Worm (Caenorhabditis elegans) whole organism, L4 larva: Measurements from ENCODE around the gene dcr-1.

Experiments used
- T26A8.4 ChIP-seq: fragments of 200-800 bp; sonication (Bioruptor generic); IDR thresholded peaks from 2 replicates; pipeline ENCODE4 v1.3.6; 2022; ENCODE audit warnings: missing genetic modification characterization, missing compliant biosample characterization
- Y105C5A.15 ChIP-seq: fragments of 200-800 bp; sonication (Bioruptor generic); IDR thresholded peaks from 2 replicates; pipeline ENCODE4 v1.3.6; 2022; ENCODE audit warnings: missing genetic modification characterization, missing compliant biosample characterization
- ZK337.2 ChIP-seq: fragments of 200-800 bp; sonication (Bioruptor generic); IDR thresholded peaks from 2 replicates; pipeline ENCODE4 v1.3.6; 2022; ENCODE audit warnings: missing genetic modification reagents, missing genetic modification characterization, missing compliant biosample characterization
- ZK546.5 ChIP-seq, 2 experiments: sonication (generic microtip); optimal IDR thresholded peaks; 2 replicates each; lab custom pipeline; 2017; ENCODE audit warnings: missing biosample characterization in 2 of 2, missing genetic modification characterization in 2 of 2
- aha-1 ChIP-seq: fragments of 150-350 bp; peaks from one replicate; lab custom pipeline; 2014; ENCODE audit warnings: missing biosample characterization, missing genetic modification characterization
- aly-2 ChIP-seq: sonication (generic microtip); optimal IDR thresholded peaks from 2 replicates; lab custom pipeline; 2018; ENCODE audit warnings: missing biosample characterization, missing genetic modification characterization
- ama-1 ChIP-seq: fragments of 150-350 bp; optimal IDR thresholded peaks from 2 replicates; lab custom pipeline; 2014; ENCODE audit warnings: inconsistent platforms, mixed read lengths
- attf-4 ChIP-seq: sonication (generic microtip); optimal IDR thresholded peaks from 3 replicates; lab custom pipeline; 2017; ENCODE audit warnings: missing biosample characterization, missing genetic modification characterization
- ceh-28 ChIP-seq: fragments of 150-350 bp; optimal IDR thresholded peaks from 2 replicates; lab custom pipeline; 2014; ENCODE audit warnings: missing biosample characterization, missing genetic modification reagents, missing genetic modification characterization
- ceh-32 ChIP-seq: sonication (generic microtip); optimal IDR thresholded peaks from 2 replicates; lab custom pipeline; 2016; ENCODE audit warnings: mild to moderate bottlenecking, missing genetic modification characterization, missing compliant biosample characterization; ENCODE audit not compliant: poor library complexity
- ces-1 ChIP-seq: fragments of 150-350 bp; sonication (generic microtip); optimal IDR thresholded peaks from 4 replicates; lab custom pipeline; 2014; ENCODE audit warnings: missing biosample characterization, missing genetic modification reagents, missing genetic modification characterization
- daf-16 ChIP-seq, 3 experiments: sonication (generic microtip); optimal IDR thresholded peaks; 2 replicates each; lab custom pipeline; 2016 to 2017; ENCODE audit warnings: missing genetic modification characterization in 3 of 3, missing genetic modification reagents in 3 of 3, mild to moderate bottlenecking in 2 of 3, missing compliant biosample characterization in 2 of 3, missing biosample characterization in 1 of 3, moderate library complexity in 1 of 3
- dmd-6 ChIP-seq: fragments of 200-800 bp; sonication (Bioruptor generic); IDR thresholded peaks from 2 replicates; pipeline ENCODE4 v1.3.6; 2022; ENCODE audit warnings: missing genetic modification reagents, missing genetic modification characterization, missing compliant biosample characterization
- duxl-1 ChIP-seq: sonication (generic microtip); optimal IDR thresholded peaks from 2 replicates; lab custom pipeline; 2016; ENCODE audit warnings: mild to moderate bottlenecking, missing genetic modification characterization, moderate library complexity, missing compliant biosample characterization; ENCODE audit not compliant: poor library complexity
- egl-43 ChIP-seq: fragments of 200-800 bp; sonication (Bioruptor generic); IDR thresholded peaks from 2 replicates; pipeline ENCODE4 v1.3.6; 2022; ENCODE audit warnings: missing genetic modification reagents, missing genetic modification characterization, missing compliant biosample characterization
- gei-8 ChIP-seq: fragments of 200-800 bp; sonication (Bioruptor generic); optimal IDR thresholded peaks from 2 replicates; lab custom pipeline; 2018; ENCODE audit warnings: mild to moderate bottlenecking, missing genetic modification characterization, missing compliant biosample characterization
- hif-1 ChIP-seq, 2 experiments: sonication (generic microtip); optimal IDR thresholded peaks; 2 replicates each; lab custom pipeline; 2016 to 2017; ENCODE audit warnings: missing compliant biosample characterization in 2 of 2, missing genetic modification characterization in 2 of 2, missing genetic modification reagents in 2 of 2, missing genotype in 2 of 2, mild to moderate bottlenecking in 1 of 2
- hlh-11 ChIP-seq: fragments of 200-800 bp; sonication (Bioruptor generic); optimal IDR thresholded peaks from 2 replicates; lab custom pipeline; 2018; ENCODE audit warnings: mild to moderate bottlenecking, missing genetic modification characterization, missing compliant biosample characterization
- jun-1 ChIP-seq: fragments of 150-350 bp; optimal IDR thresholded peaks from 2 replicates; lab custom pipeline; 2014; ENCODE audit warnings: missing biosample characterization, missing genetic modification reagents, missing genetic modification characterization
- lin-1 ChIP-seq: fragments of 200-800 bp; sonication (Bioruptor generic); IDR thresholded peaks from 2 replicates; pipeline ENCODE4 v1.3.6; 2022; ENCODE audit warnings: missing genetic modification reagents, missing genetic modification characterization, missing compliant biosample characterization
- lin-29 ChIP-seq: fragments of 200-800 bp; sonication (Bioruptor generic); IDR thresholded peaks from 2 replicates; pipeline ENCODE4 v1.3.6; 2022; ENCODE audit warnings: missing genetic modification reagents, missing genetic modification characterization, missing compliant biosample characterization
- lsy-2 ChIP-seq, 2 experiments: fragments of 150-350 bp in 1 of 2; sonication (generic microtip) in 1 of 2; optimal IDR thresholded peaks; 2 replicates each; lab custom pipeline; 2014 to 2017; ENCODE audit warnings: missing biosample characterization in 2 of 2, missing genetic modification characterization in 2 of 2
- madf-5 ChIP-seq, 2 experiments: fragments of 200-800 bp; sonication (Bioruptor generic); IDR thresholded peaks; 2 replicates each; pipeline ENCODE4 v1.3.6; 2022; ENCODE audit warnings: missing compliant biosample characterization in 2 of 2, missing genetic modification characterization in 2 of 2
- mdl-1 ChIP-seq, 2 experiments: fragments of 150-350 bp in 1 of 2; sonication (generic microtip) in 1 of 2; optimal IDR thresholded peaks; 2 replicates each; lab custom pipeline; 2014 to 2017; ENCODE audit warnings: missing biosample characterization in 2 of 2, missing genetic modification characterization in 2 of 2
- nhr-10 ChIP-seq: fragments of 150-350 bp; optimal IDR thresholded peaks from 2 replicates; lab custom pipeline; 2014; ENCODE audit warnings: missing biosample characterization, missing genetic modification characterization
- nhr-237 ChIP-seq: sonication (generic microtip); optimal IDR thresholded peaks from 2 replicates; lab custom pipeline; 2017; ENCODE audit warnings: missing biosample characterization, missing genetic modification characterization
- nhr-28 ChIP-seq: fragments of 150-350 bp; optimal IDR thresholded peaks from 2 replicates; lab custom pipeline; 2014; ENCODE audit warnings: missing biosample characterization, missing genetic modification characterization
- nhr-42 ChIP-seq: fragments of 200-800 bp; sonication (Bioruptor generic); IDR thresholded peaks from 2 replicates; pipeline ENCODE4 v1.3.6; 2022; ENCODE audit warnings: missing genetic modification characterization, missing compliant biosample characterization
- nhr-6 ChIP-seq: fragments of 150-350 bp; optimal IDR thresholded peaks from 2 replicates; lab custom pipeline; 2014; ENCODE audit warnings: missing biosample characterization, missing genetic modification characterization
- nhr-76 ChIP-seq: fragments of 150-350 bp; optimal IDR thresholded peaks from 2 replicates; lab custom pipeline; 2014; ENCODE audit warnings: missing biosample characterization, missing genetic modification characterization
- pha-4 ChIP-seq, 2 experiments: fragments of 150-350 bp in 1 of 2; fragments of 200-800 bp in 1 of 2; sonication (Bioruptor generic) in 1 of 2; IDR thresholded peaks in 1 of 2; optimal IDR thresholded peaks in 1 of 2; 2 replicates each; pipeline versions ENCODE4 v1.3.6 to Lab custom; 2014 to 2022; ENCODE audit warnings: missing genetic modification characterization in 2 of 2, missing genetic modification reagents in 2 of 2, missing biosample characterization in 1 of 2, missing compliant biosample characterization in 1 of 2
- pqm-1 ChIP-seq: sonication (generic microtip); optimal IDR thresholded peaks from 2 replicates; lab custom pipeline; 2017; ENCODE audit warnings: missing biosample characterization, missing genetic modification characterization
- saeg-2 ChIP-seq: fragments of 200-800 bp; sonication (Bioruptor generic); IDR thresholded peaks from 2 replicates; pipeline ENCODE4 v1.3.6; 2022; ENCODE audit warnings: missing genetic modification reagents, missing genetic modification characterization, missing compliant biosample characterization
- skn-1 ChIP-seq: fragments of 150-350 bp; optimal IDR thresholded peaks from 2 replicates; lab custom pipeline; 2014; ENCODE audit warnings: missing biosample characterization, missing genetic modification characterization
- snpc-1.2 ChIP-seq: fragments of 200-800 bp; sonication (Bioruptor generic); IDR thresholded peaks from 2 replicates; pipeline ENCODE4 v1.3.6; 2022; ENCODE audit warnings: missing genetic modification reagents, missing genetic modification characterization, missing compliant biosample characterization
- snpc-4 ChIP-seq: fragments of 150-350 bp; optimal IDR thresholded peaks from 2 replicates; lab custom pipeline; 2014; ENCODE audit warnings: missing biosample characterization, missing genetic modification characterization
- spr-1 ChIP-seq: sonication (generic microtip); optimal IDR thresholded peaks from 2 replicates; lab custom pipeline; 2016; ENCODE audit warnings: mild to moderate bottlenecking, missing genetic modification characterization, missing compliant biosample characterization
- unc-130 ChIP-seq: sonication (generic microtip); optimal IDR thresholded peaks from 2 replicates; lab custom pipeline; 2016; ENCODE audit warnings: missing genetic modification reagents, missing genetic modification characterization, missing compliant biosample characterization
- unc-39 ChIP-seq: sonication (generic microtip); optimal IDR thresholded peaks from 2 replicates; lab custom pipeline; 2017; ENCODE audit warnings: missing biosample characterization, missing genetic modification characterization
- unc-62 ChIP-seq, 3 experiments: fragments of 150-350 bp in 1 of 3; sonication (generic microtip); optimal IDR thresholded peaks in 2 of 3; peaks in 1 of 3; 1 replicate in 1 of 3; 2 replicates in 2 of 3; lab custom pipeline; 2014 to 2017; ENCODE audit warnings: missing biosample characterization in 3 of 3, missing genetic modification characterization in 3 of 3, missing genetic modification reagents in 3 of 3, missing genotype in 1 of 3
- zag-1 ChIP-seq: fragments of 150-350 bp; optimal IDR thresholded peaks from 2 replicates; lab custom pipeline; 2014; ENCODE audit warnings: missing biosample characterization, missing genetic modification characterization
- zfp-3 ChIP-seq: fragments of 200-800 bp; sonication (Bioruptor generic); conservative IDR thresholded peaks from 2 replicates; pipeline ENCODE4 v1.3.6; 2022; ENCODE audit warnings: missing genetic modification reagents, missing genetic modification characterization, missing compliant biosample characterization
- zip-11 ChIP-seq: fragments of 200-800 bp; sonication (Bioruptor generic); IDR thresholded peaks from 2 replicates; pipeline ENCODE4 v1.3.6; 2022; ENCODE audit warnings: missing genetic modification characterization, missing compliant biosample characterization
- zip-2 ChIP-seq: fragments of 150-350 bp; optimal IDR thresholded peaks from 2 replicates; lab custom pipeline; 2014; ENCODE audit warnings: missing biosample characterization, missing genetic modification characterization
- ztf-11 ChIP-seq: fragments of 150-350 bp; optimal IDR thresholded peaks from 2 replicates; lab custom pipeline; 2014; ENCODE audit warnings: missing biosample characterization, missing genetic modification characterization
- ztf-7 ChIP-seq: fragments of 150-350 bp; optimal IDR thresholded peaks from 2 replicates; lab custom pipeline; 2014; ENCODE audit warnings: missing biosample characterization, missing genetic modification characterization

Gene dcr-1

DNA sequence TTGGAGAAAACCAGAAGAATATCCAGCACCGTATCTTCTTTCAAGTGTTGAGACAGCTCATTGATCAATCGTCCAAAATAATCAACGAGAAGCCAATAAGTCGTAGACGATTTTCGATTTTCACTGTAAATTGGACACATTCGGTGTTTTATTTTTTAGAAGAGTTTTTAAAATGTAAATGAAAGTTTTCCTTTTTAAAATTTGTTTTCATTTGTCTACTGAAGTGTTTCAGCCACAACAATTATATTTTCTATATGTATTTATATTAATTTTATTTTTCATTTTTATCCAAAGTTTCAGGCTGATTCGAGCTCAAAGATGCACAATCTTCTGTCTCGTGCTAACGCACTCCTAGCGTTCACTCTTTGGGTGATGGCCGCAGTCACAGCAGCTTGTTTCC, 35.4 kb downstream of the dcr-1 start, which contains the start of gene spcs-3:
spcs-3 (plus strand) TSS at position 301 of the 400 bp plus-strand sequence.
- TF ChIP-seq daf-16 (GFP tag; optimal IDR thresholded peaks at IDR 0.05; lab: Kevin White, UChicago) (no peak), daf-16 (tag; optimal IDR thresholded peaks at IDR 0.05; lab: Kevin White, UChicago) (peak; percentile 18), unc-39 (no peak), aha-1 (tag; lab: Kevin White, UChicago) (peak; percentile 45), mdl-1 (tag; optimal IDR thresholded peaks at IDR 0.05; lab: Kevin White, UChicago) (no peak), jun-1 (tag; lab: Kevin White, UChicago) (no peak)

DNA sequence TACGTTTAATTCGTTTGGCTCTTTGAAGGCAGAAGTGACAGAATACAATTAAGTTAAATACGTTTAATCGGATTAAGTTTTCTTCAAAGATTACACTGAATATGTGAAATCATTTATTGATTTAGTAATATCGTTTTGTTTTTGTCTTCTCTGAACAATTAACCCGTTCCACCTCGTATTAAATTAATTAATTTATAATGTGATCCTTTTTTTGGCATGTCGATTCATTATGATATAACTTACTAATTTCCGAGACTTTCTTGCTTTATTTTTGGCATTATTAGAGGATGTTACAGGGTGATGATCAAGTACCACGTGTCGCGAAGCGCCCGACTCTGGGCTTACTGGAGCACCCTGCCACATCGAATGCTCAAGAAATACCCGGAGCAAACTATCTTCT, 35.9 kb downstream of the dcr-1 start, which contains the start of gene K12H4.5:
K12H4.5 (plus strand) TSS at position 301 of the 400 bp plus-strand sequence.
- TF ChIP-seq saeg-2 (GFP tag; lab: Robert Waterston, UW), result no peak
- TF ChIP-seq Y105C5A.15 (GFP tag; lab: Robert Waterston, UW), result no peak
- TF ChIP-seq snpc-1.2 (GFP tag; lab: Robert Waterston, UW), result no peak
- no peak for TF ChIP-seq madf-5 (GFP tag; IDR thresholded peaks at IDR 0.05; lab: Robert Waterston, UW)
- no peak for TF ChIP-seq egl-43 (GFP tag; lab: Robert Waterston, UW)
- no peak for TF ChIP-seq dmd-6
- no peak for TF ChIP-seq aly-2 (tag; lab: Kevin White, UChicago)
- no peak for TF ChIP-seq gei-8 (GFP tag; lab: Kevin White, UChicago)
- TF ChIP-seq ztf-7 (tag; lab: Kevin White, UChicago), result no peak
- no peak for TF ChIP-seq ZK546.5 (tag; optimal IDR thresholded peaks at IDR 0.05; lab: Kevin White, UChicago)
- TF ChIP-seq, all 104 proteins: peak for 0

DNA sequence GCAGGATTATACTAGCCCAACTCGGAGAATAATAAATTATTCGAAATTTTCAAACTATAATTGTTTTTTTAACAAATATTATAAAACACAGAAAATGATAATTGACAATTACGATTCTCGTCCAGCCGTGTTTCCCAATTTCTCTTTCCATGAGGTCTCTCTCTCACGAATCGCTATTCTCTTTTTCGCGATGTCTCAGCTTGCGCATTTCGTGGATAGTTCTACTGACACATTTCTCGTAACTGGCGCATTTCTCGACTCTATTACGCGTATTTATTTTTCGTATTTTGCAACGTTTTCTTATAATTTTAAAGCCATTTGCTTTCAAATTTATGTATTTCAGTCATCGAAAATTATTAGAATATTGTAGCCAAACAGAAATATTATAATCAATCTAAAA, 36.3 kb downstream of the dcr-1 start:
- TF ChIP-seq pqm-1 (tag; lab: Kevin White, UChicago), result peak; percentile 86
- TF ChIP-seq snpc-4 (tag; lab: Kevin White, UChicago), result no peak
- peak; percentile 54 for TF ChIP-seq zag-1 (tag; lab: Kevin White, UChicago)
- peak; percentile 94 for TF ChIP-seq nhr-42 (GFP tag; lab: Robert Waterston, UW)
- peak; percentile 97 for TF ChIP-seq hlh-11 (tag; lab: Kevin White, UChicago)
- peak; percentile 94 for TF ChIP-seq spr-1 (tag; lab: Kevin White, UChicago)
- TF ChIP-seq skn-1 (tag; lab: Kevin White, UChicago), result no peak
- TF ChIP-seq lin-1, result peak; percentile 76; the same call in 1 of the 2 replicates
- peak; percentile 63 for TF ChIP-seq nhr-237
- TF ChIP-seq ceh-32 (tag; lab: Kevin White, UChicago), result peak; percentile 13
- peak; percentile 98 for TF ChIP-seq nhr-28 (tag; lab: Kevin White, UChicago)
- peak; percentile 57 for TF ChIP-seq nhr-76
- TF ChIP-seq unc-130 (GFP tag; lab: Kevin White, UChicago), result peak; percentile 99
- peak; percentile 98 for TF ChIP-seq ZK337.2 (GFP tag; lab: Robert Waterston, UW)
- TF ChIP-seq pha-4 (GFP tag; IDR thresholded peaks at IDR 0.05; lab: Robert Waterston, UW), result peak; percentile 93
- TF ChIP-seq pha-4 (tag; optimal IDR thresholded peaks at IDR 0.05; lab: Kevin White, UChicago), result peak; percentile 98
- peak; percentile 95 for TF ChIP-seq duxl-1 (tag; lab: Kevin White, UChicago)
- peak; percentile 88 for TF ChIP-seq snpc-1.2 (GFP tag; lab: Robert Waterston, UW)
- TF ChIP-seq nhr-6 (tag; lab: Kevin White, UChicago), result peak; percentile 92
- TF ChIP-seq lin-29 (GFP tag; lab: Robert Waterston, UW), result peak; percentile 80; the same call in 1 of the 2 replicates
- TF ChIP-seq ceh-28, result peak; percentile 52
- TF ChIP-seq zfp-3 (GFP tag; lab: Robert Waterston, UW), result no peak; the same call in 1 of the 2 replicates
- peak; percentile 92 for TF ChIP-seq nhr-10 (tag; lab: Kevin White, UChicago)
- peak in 1 of 2 experiments; percentile 100 for TF ChIP-seq unc-62 (GFP tag; optimal IDR thresholded peaks at IDR 0.05 in 1 of 2; lab: Kevin White, UChicago)
- peak; percentile 58 for TF ChIP-seq unc-62 (tag; optimal IDR thresholded peaks at IDR 0.05; lab: Kevin White, UChicago)
- TF ChIP-seq aly-2 (tag; lab: Kevin White, UChicago), result peak; percentile 86
- TF ChIP-seq jun-1 (tag; lab: Kevin White, UChicago), result peak; percentile 92
- TF ChIP-seq zip-2 (tag; lab: Kevin White, UChicago), result peak; percentile 88
- TF ChIP-seq ama-1 (lab: Kevin White, UChicago), result peak; percentile 85
- TF ChIP-seq lsy-2 (tag; optimal IDR thresholded peaks at IDR 0.05; lab: Kevin White, UChicago), result peak; percentile 96 to 98
- TF ChIP-seq ces-1, result peak; percentile 88
- peak; percentile 82 for TF ChIP-seq ztf-7 (tag; lab: Kevin White, UChicago)
- TF ChIP-seq attf-4, result no peak
- TF ChIP-seq hif-1 (tag; optimal IDR thresholded peaks at IDR 0.05; lab: Kevin White, UChicago), result peak; percentile 65 to 98
- TF ChIP-seq zip-11, result no peak
- TF ChIP-seq T26A8.4 (GFP tag; lab: Robert Waterston, UW), result peak; percentile 83
- TF ChIP-seq unc-39, result no peak
- TF ChIP-seq ztf-11 (tag; lab: Kevin White, UChicago), result no peak
